Fruit fly (Drosophila melanogaster) whole organism, embryonic: ENCODE data around the gene CG15880.
A peak's percentile ranks its signal among the peaks of the same experiment; 100 is the strongest.

ENCODE experiments used
- Ada2b ChIP-seq: fragments of 200-800 bp; sonication (Bioruptor generic); IDR thresholded peaks from 2 replicates; pipeline ENCODE4 v1.3.6; 2022; ENCODE audit warnings: missing biosample characterization, missing genetic modification characterization
- B-H2 ChIP-seq: fragments of 200-800 bp; sonication (Bioruptor generic); optimal IDR thresholded peaks from 2 replicates; lab custom pipeline; 2018; ENCODE audit warnings: missing biosample characterization, mild to moderate bottlenecking, missing genetic modification characterization
- Bgb ChIP-seq: fragments of 200-800 bp; sonication (Bioruptor generic); IDR thresholded peaks from 2 replicates; pipeline ENCODE4 v1.3.6; 2022; ENCODE audit warnings: missing biosample characterization, missing genetic modification characterization; ENCODE audit not compliant: partially characterized antibody
- CG10321 ChIP-seq: fragments of 200-800 bp; sonication (Bioruptor generic); IDR thresholded peaks from 2 replicates; pipeline ENCODE4 v1.3.6; 2022; ENCODE audit warnings: missing biosample characterization, missing genetic modification characterization
- CG11504 ChIP-seq: fragments of 200-800 bp; sonication (Bioruptor generic); optimal IDR thresholded peaks from 3 replicates; lab custom pipeline; 2019; ENCODE audit warnings: missing biosample characterization, mild to moderate bottlenecking, missing genetic modification characterization, moderate library complexity
- CG12942 ChIP-seq: fragments of 200-800 bp; sonication (Bioruptor generic); optimal IDR thresholded peaks from 3 replicates; lab custom pipeline; 2016; ENCODE audit warnings: missing biosample characterization, missing genetic modification characterization
- CG14710 ChIP-seq: fragments of 200-800 bp; sonication (Bioruptor generic); optimal IDR thresholded peaks from 3 replicates; lab custom pipeline; 2019; ENCODE audit warnings: missing biosample characterization, mild to moderate bottlenecking, missing genetic modification characterization, moderate library complexity
- CG15269 ChIP-seq: fragments of 200-800 bp; sonication (Bioruptor generic); optimal IDR thresholded peaks from 2 replicates; lab custom pipeline; 2018; ENCODE audit warnings: missing biosample characterization, mild to moderate bottlenecking, missing genetic modification characterization, moderate library complexity
- CG16863 ChIP-seq: fragments of 200-800 bp; sonication (Bioruptor generic); optimal IDR thresholded peaks from 3 replicates; lab custom pipeline; 2016; ENCODE audit warnings: missing biosample characterization, missing genetic modification characterization
- CG18262 ChIP-seq: fragments of 200-800 bp; optimal IDR thresholded peaks from 3 replicates; lab custom pipeline; 2019; ENCODE audit warnings: missing biosample characterization, mild to moderate bottlenecking, missing genetic modification characterization, moderate library complexity
- CG18599 ChIP-seq: fragments of 200-800 bp; sonication (Bioruptor generic); optimal IDR thresholded peaks from 3 replicates; lab custom pipeline; 2017; ENCODE audit warnings: missing biosample characterization, missing genetic modification characterization, mild to moderate bottlenecking, moderate library complexity, missing genetic modification reagents
- CG2120 ChIP-seq: fragments of 200-800 bp; sonication (Bioruptor generic); optimal IDR thresholded peaks from 3 replicates; lab custom pipeline; 2016; ENCODE audit warnings: missing biosample characterization, missing genetic modification characterization
- CG42726 ChIP-seq: fragments of 200-800 bp; sonication (Bioruptor generic); IDR thresholded peaks from 2 replicates; pipeline ENCODE4 v1.3.6; 2022; ENCODE audit warnings: missing biosample characterization, missing genetic modification characterization; ENCODE audit not compliant: partially characterized antibody
- CG43689 ChIP-seq: fragments of 200-800 bp; sonication (Bioruptor generic); IDR thresholded peaks from 2 replicates; pipeline ENCODE4 v1.3.6; 2022; ENCODE audit warnings: missing biosample characterization, missing genetic modification characterization
- CG4707 ChIP-seq: fragments of 200-800 bp; sonication (Bioruptor generic); optimal IDR thresholded peaks from 2 replicates; lab custom pipeline; 2018; ENCODE audit warnings: missing biosample characterization, mild to moderate bottlenecking, missing genetic modification characterization, moderate library complexity
- CG7372 ChIP-seq: fragments of 200-800 bp; sonication (Bioruptor generic); IDR thresholded peaks from 2 replicates; pipeline ENCODE4 v1.3.6; 2022; ENCODE audit warnings: missing biosample characterization, missing genetic modification characterization
- Deaf1 ChIP-seq: fragments of 200-800 bp; optimal IDR thresholded peaks from 3 replicates; lab custom pipeline; 2019; ENCODE audit warnings: missing biosample characterization, mild to moderate bottlenecking, missing genetic modification characterization, moderate library complexity
- Dp ChIP-seq: fragments of 200-800 bp; sonication (Bioruptor generic); optimal IDR thresholded peaks from 2 replicates; lab custom pipeline; 2018; ENCODE audit warnings: missing biosample characterization, mild to moderate bottlenecking, missing genetic modification characterization, moderate library complexity
- Drgx ChIP-seq: fragments of 200-800 bp; sonication (Bioruptor generic); IDR thresholded peaks from 2 replicates; pipeline ENCODE4 v1.3.6; 2022; ENCODE audit warnings: missing biosample characterization, missing genetic modification characterization
- E2f2 ChIP-seq: fragments of 200-800 bp; sonication (Bioruptor generic); IDR thresholded peaks from 2 replicates; pipeline ENCODE4 v1.3.6; 2022; ENCODE audit warnings: missing biosample characterization, missing genetic modification characterization
- HLH4C ChIP-seq: fragments of 200-800 bp; sonication (Bioruptor generic); IDR thresholded peaks from 3 replicates; pipeline ENCODE4 v1.3.6; 2022; ENCODE audit warnings: missing biosample characterization, missing genetic modification characterization; ENCODE audit not compliant: partially characterized antibody
- Lpt ChIP-seq: fragments of >200 bp; optimal IDR thresholded peaks from 2 replicates; lab custom pipeline; 2018; ENCODE audit warnings: missing biosample characterization, missing genetic modification characterization
- PHDP ChIP-seq: fragments of 200-800 bp; sonication (Bioruptor generic); optimal IDR thresholded peaks from 3 replicates; lab custom pipeline; 2018; ENCODE audit warnings: missing biosample characterization, mild to moderate bottlenecking, missing genetic modification characterization, moderate library complexity
- Rx ChIP-seq: fragments of 200-800 bp; sonication (Bioruptor generic); IDR thresholded peaks from 2 replicates; pipeline ENCODE4 v1.3.6; 2022; ENCODE audit warnings: missing biosample characterization, missing genetic modification characterization
- Sry-δ ChIP-seq: fragments of 200-800 bp; sonication (Bioruptor generic); optimal IDR thresholded peaks from 2 replicates; lab custom pipeline; 2016; ENCODE audit warnings: missing biosample characterization, missing genetic modification characterization
- abd-A ChIP-seq: fragments of 200-800 bp; sonication (Bioruptor generic); optimal IDR thresholded peaks from 3 replicates; lab custom pipeline; 2019; ENCODE audit warnings: missing biosample characterization, mild to moderate bottlenecking, missing genetic modification characterization, moderate library complexity
- amos ChIP-seq: fragments of 200-800 bp; sonication (Bioruptor generic); IDR thresholded peaks from 2 replicates; pipeline ENCODE4 v1.3.6; 2022; ENCODE audit warnings: missing biosample characterization, missing genetic modification characterization; ENCODE audit not compliant: partially characterized antibody
- ato ChIP-seq: fragments of 200-800 bp; sonication (Bioruptor generic); IDR thresholded peaks from 2 replicates; pipeline ENCODE4 v1.3.6; 2022; ENCODE audit warnings: missing biosample characterization, missing genetic modification characterization; ENCODE audit not compliant: partially characterized antibody
- btn ChIP-seq: fragments of 200-800 bp; sonication (Bioruptor generic); optimal IDR thresholded peaks from 2 replicates; lab custom pipeline; 2016; ENCODE audit warnings: missing biosample characterization, missing genetic modification characterization
- dan ChIP-seq: fragments of 200-800 bp; sonication (Bioruptor generic); IDR thresholded peaks from 2 replicates; pipeline ENCODE4 v1.3.6; 2022; ENCODE audit warnings: missing biosample characterization, missing genetic modification characterization
- en ChIP-seq: fragments of 200-800 bp; sonication (Bioruptor generic); optimal IDR thresholded peaks from 2 replicates; lab custom pipeline; 2016; ENCODE audit warnings: missing biosample characterization, missing genetic modification characterization
- eve ChIP-seq, 2 experiments: fragments of >200 bp; optimal IDR thresholded peaks; 2 replicates each; lab custom pipeline; 2017; ENCODE audit warnings: missing biosample characterization in 2 of 2, missing genetic modification characterization in 2 of 2
- exex ChIP-seq: fragments of 200-800 bp; sonication (Bioruptor generic); optimal IDR thresholded peaks from 4 replicates; lab custom pipeline; 2018; ENCODE audit warnings: missing biosample characterization, mild to moderate bottlenecking, missing genetic modification characterization, moderate library complexity
- ftz-f1 ChIP-seq: fragments of 200-800 bp; sonication (Bioruptor generic); optimal IDR thresholded peaks from 2 replicates; lab custom pipeline; 2016; ENCODE audit warnings: missing biosample characterization, missing genetic modification characterization
- grn ChIP-seq: fragments of 200-800 bp; sonication (Bioruptor generic); optimal IDR thresholded peaks from 3 replicates; lab custom pipeline; 2017; ENCODE audit warnings: missing biosample characterization, missing genetic modification characterization
- ham ChIP-seq: fragments of 200-800 bp; sonication (Bioruptor generic); IDR thresholded peaks from 2 replicates; pipeline ENCODE4 v1.3.6; 2022; ENCODE audit warnings: missing biosample characterization, missing genetic modification characterization
- her ChIP-seq: fragments of 200-800 bp; sonication (Bioruptor generic); optimal IDR thresholded peaks from 2 replicates; lab custom pipeline; 2016; ENCODE audit warnings: missing biosample characterization, missing genetic modification characterization
- jigr1 ChIP-seq: fragments of 200-800 bp; sonication (Bioruptor generic); IDR thresholded peaks from 3 replicates; pipeline ENCODE4 v1.3.6; 2022; ENCODE audit warnings: missing biosample characterization, missing genetic modification characterization
- peb ChIP-seq: fragments of 200-800 bp; sonication (Bioruptor generic); IDR thresholded peaks from 2 replicates; pipeline ENCODE4 v1.3.6; 2022; ENCODE audit warnings: missing biosample characterization, missing genetic modification characterization
- pita ChIP-seq: fragments of 200-800 bp; sonication (Bioruptor generic); optimal IDR thresholded peaks from 2 replicates; lab custom pipeline; 2017; ENCODE audit warnings: missing biosample characterization, mild to moderate bottlenecking, missing genetic modification characterization
- pzg ChIP-seq: fragments of 200-800 bp; sonication (Bioruptor generic); optimal IDR thresholded peaks from 3 replicates; lab custom pipeline; 2018; ENCODE audit warnings: missing biosample characterization, mild to moderate bottlenecking, missing genetic modification characterization, moderate library complexity
- ro ChIP-seq: fragments of 200-800 bp; sonication (Bioruptor generic); IDR thresholded peaks from 2 replicates; pipeline ENCODE4 v1.3.6; 2022; ENCODE audit warnings: missing biosample characterization, missing genetic modification characterization
- so ChIP-seq: fragments of 200-800 bp; sonication (Bioruptor generic); IDR thresholded peaks from 3 replicates; pipeline ENCODE4 v1.3.6; 2022; ENCODE audit warnings: missing biosample characterization, missing genetic modification characterization
- sr ChIP-seq: fragments of 200-800 bp; sonication (Bioruptor generic); IDR thresholded peaks from 3 replicates; pipeline ENCODE4 v1.3.6; 2022; ENCODE audit warnings: missing biosample characterization, missing genetic modification characterization
- stwl ChIP-seq: fragments of 200-800 bp; sonication (Bioruptor generic); optimal IDR thresholded peaks from 3 replicates; lab custom pipeline; 2018; ENCODE audit warnings: missing biosample characterization, mild to moderate bottlenecking, missing genetic modification characterization, moderate library complexity
- vnd ChIP-seq: fragments of 200-800 bp; sonication (Bioruptor generic); IDR thresholded peaks from 3 replicates; pipeline ENCODE4 v1.3.6; 2022; ENCODE audit warnings: missing biosample characterization, missing genetic modification characterization; ENCODE audit not compliant: partially characterized antibody
- wek ChIP-seq: fragments of 200-800 bp; sonication (Bioruptor generic); optimal IDR thresholded peaks from 3 replicates; lab custom pipeline; 2018; ENCODE audit warnings: missing biosample characterization, mild to moderate bottlenecking, missing genetic modification characterization, moderate library complexity
- wor ChIP-seq: fragments of 200-800 bp; sonication (Bioruptor generic); IDR thresholded peaks from 2 replicates; pipeline ENCODE4 v1.3.6; 2022; ENCODE audit warnings: missing biosample characterization, missing genetic modification characterization
- zf30C ChIP-seq: fragments of 200-800 bp; sonication (Bioruptor generic); optimal IDR thresholded peaks from 3 replicates; lab custom pipeline; 2018; ENCODE audit warnings: missing biosample characterization, mild to moderate bottlenecking, missing genetic modification characterization

The CG15880 gene

dm6 chr2L:821242-821985 is 3.7 kb upstream of the CG15880 start, which contains the start of gene CG3662 (continued):
- TF ChIP-seq pzg (GFP tag; lab: Kevin White, UChicago) (peak; percentile 95), Dp (GFP tag; lab: Kevin White, UChicago) (peak; percentile 98), vnd (GFP tag; lab: Robert Waterston, UW) (no peak), HLH4C (0 out of 3 replicates have a peak, but pooled peaks have one; percentile 20), CG16863 (GFP tag; lab: Kevin White, UChicago) (no peak), CG2120 (GFP tag; lab: Kevin White, UChicago) (peak; percentile 31), en (GFP tag; lab: Kevin White, UChicago) (no peak), Sry-δ (GFP tag; lab: Kevin White, UChicago) (peak; percentile 49), amos (GFP tag; lab: Robert Waterston, UW) (peak; percentile 46; the same call in 1 of the 2 replicates), exex (tag; lab: Kevin White, UChicago) (no peak), grn (GFP tag; lab: Kevin White, UChicago) (peak; percentile 18), dan (GFP tag; lab: Robert Waterston, UW) (no peak), eve (GFP tag; optimal IDR thresholded peaks at IDR 0.05; lab: Kevin White, UChicago) (no peak), CG11504 (tag; lab: Kevin White, UChicago) (peak; percentile 46), Bgb (peak; percentile 18; the same call in 1 of the 2 replicates), CG10321 (GFP tag; lab: Robert Waterston, UW) (no peak), CG14710 (tag; lab: Kevin White, UChicago) (peak; percentile 63), so (GFP tag; lab: Robert Waterston, UW) (0 out of 3 replicates have a peak, but pooled peaks have one; percentile 29), sr (no peak), pita (GFP tag; lab: Kevin White, UChicago) (peak; percentile 73), ham (GFP tag; lab: Robert Waterston, UW) (no peak), Deaf1 (tag; lab: Kevin White, UChicago) (peak; percentile 85), ato (GFP tag; lab: Robert Waterston, UW) (peak; percentile 40), Ada2b (GFP tag; lab: Robert Waterston, UW) (no peak), CG12942 (no peak), ro (GFP tag; lab: Robert Waterston, UW) (no peak), wor (no peak), CG15269 (tag; lab: Kevin White, UChicago) (no peak), btn (GFP tag; lab: Kevin White, UChicago) (no peak), abd-A (no peak), zf30C (GFP tag; lab: Kevin White, UChicago) (peak; percentile 4), E2f2 (peak; percentile 99), CG4707 (GFP tag; lab: Kevin White, UChicago) (no peak), B-H2 (GFP tag; lab: Kevin White, UChicago) (peak; percentile 22), peb (GFP tag; lab: Robert Waterston, UW) (no peak), CG18599 (no peak), PHDP (tag; lab: Kevin White, UChicago) (peak; percentile 3), Drgx (GFP tag; lab: Robert Waterston, UW) (no peak), Lpt (GFP tag; lab: Kevin White, UChicago) (no peak), CG18262 (tag; lab: Kevin White, UChicago) (no peak), ftz-f1 (GFP tag; lab: Kevin White, UChicago) (no peak), wek (no peak), jigr1 (GFP tag; lab: Robert Waterston, UW) (no peak), CG7372 (GFP tag; lab: Robert Waterston, UW) (no peak), Rx (GFP tag; lab: Robert Waterston, UW) (no peak), CG43689 (GFP tag; lab: Robert Waterston, UW) (no peak), her (GFP tag; lab: Kevin White, UChicago) (peak; percentile 60), CG42726 (GFP tag; lab: Robert Waterston, UW) (peak; percentile 49; the same call in 1 of the 2 replicates), stwl (tag; lab: Kevin White, UChicago) (peak; percentile 69)
